Worm (Caenorhabditis elegans) whole organism, L1 larva: ENCODE results near the gene C49C3.20.
A peak's percentile ranks its signal among the peaks of the same experiment; 100 is the strongest.

Experiments used
- C04F5.9 ChIP-seq: sonication (generic microtip); optimal IDR thresholded peaks from 2 replicates; lab custom pipeline; 2016; ENCODE audit warnings: missing genetic modification characterization, missing compliant biosample characterization
- F16B12.6 ChIP-seq: fragments of 150-350 bp; optimal IDR thresholded peaks from 2 replicates; lab custom pipeline; 2014; ENCODE audit warnings: missing biosample characterization, missing genetic modification characterization
- aly-2 ChIP-seq: fragments of 150-350 bp; optimal IDR thresholded peaks from 2 replicates; lab custom pipeline; 2014; ENCODE audit warnings: missing biosample characterization, missing genetic modification characterization
- ceh-8 ChIP-seq: fragments of 200-800 bp; sonication (Bioruptor generic); optimal IDR thresholded peaks from 2 replicates; lab custom pipeline; 2018; ENCODE audit warnings: mild to moderate bottlenecking, missing genetic modification characterization, moderate library complexity, missing compliant biosample characterization
- ceh-90 ChIP-seq: sonication (generic microtip); optimal IDR thresholded peaks from 2 replicates; lab custom pipeline; 2016; ENCODE audit warnings: missing genetic modification characterization, missing compliant biosample characterization
- efl-1 ChIP-seq, 4 experiments: fragments of 150-350 bp; optimal IDR thresholded peaks in 3 of 4; peaks in 1 of 4; 1 replicate in 1 of 4; 2 replicates in 3 of 4; lab custom pipeline; 2014; ENCODE audit warnings: missing biosample characterization in 2 of 4, missing genetic modification characterization in 2 of 4, missing genetic modification reagents in 2 of 4
- efl-3 ChIP-seq: fragments of 200-800 bp; sonication (Bioruptor generic); optimal IDR thresholded peaks from 2 replicates; lab custom pipeline; 2018; ENCODE audit warnings: mild to moderate bottlenecking, missing genetic modification characterization, missing compliant biosample characterization
- egl-13 ChIP-seq: sonication (generic microtip); optimal IDR thresholded peaks from 2 replicates; lab custom pipeline; 2016; ENCODE audit warnings: missing genotype, missing genetic modification reagents, missing genetic modification characterization, missing compliant biosample characterization
- egl-27 ChIP-seq, 2 experiments: fragments of 150-350 bp in 1 of 2; sonication (generic microtip); optimal IDR thresholded peaks; 3 replicates each; lab custom pipeline; 2017 to 2018; ENCODE audit warnings: missing biosample characterization in 2 of 2, missing genetic modification characterization in 2 of 2, missing genetic modification reagents in 2 of 2
- elt-2 ChIP-seq: sonication (generic microtip); optimal IDR thresholded peaks from 2 replicates; lab custom pipeline; 2016; ENCODE audit warnings: missing genetic modification characterization, mild to moderate bottlenecking, inconsistent platforms, missing compliant biosample characterization, missing genetic modification reagents
- fkh-8 ChIP-seq: sonication (generic microtip); optimal IDR thresholded peaks from 2 replicates; lab custom pipeline; 2016; ENCODE audit warnings: mild to moderate bottlenecking, missing genetic modification characterization, missing compliant biosample characterization
- fos-1 ChIP-seq: fragments of 150-350 bp; optimal IDR thresholded peaks from 2 replicates; lab custom pipeline; 2014; ENCODE audit warnings: missing biosample characterization, missing genetic modification characterization
- grh-1 ChIP-seq: fragments of 200-800 bp; sonication (Bioruptor generic); IDR thresholded peaks from 2 replicates; pipeline ENCODE4 v1.3.6; 2022; ENCODE audit warnings: missing genetic modification reagents, missing genetic modification characterization, missing compliant biosample characterization
- hpl-2 ChIP-seq: fragments of 150-350 bp; optimal IDR thresholded peaks from 2 replicates; lab custom pipeline; 2014; ENCODE audit warnings: missing biosample characterization, missing genetic modification reagents, missing genetic modification characterization
- isw-1 ChIP-seq: fragments of 200-800 bp; sonication (Bioruptor generic); IDR thresholded peaks from 2 replicates; pipeline ENCODE4 v1.3.6; 2022; ENCODE audit warnings: missing genetic modification characterization, missing compliant biosample characterization
- lin-14 ChIP-seq: fragments of 200-800 bp; sonication (Bioruptor generic); optimal IDR thresholded peaks from 2 replicates; lab custom pipeline; 2018; ENCODE audit warnings: mild to moderate bottlenecking, missing genetic modification characterization, moderate library complexity, missing compliant biosample characterization
- lin-35 ChIP-seq, 2 experiments: fragments of 150-350 bp; optimal IDR thresholded peaks; 2 replicates each; lab custom pipeline; 2014; ENCODE audit warnings: missing biosample characterization in 2 of 2, missing genetic modification characterization in 2 of 2, missing genetic modification reagents in 2 of 2
- lin-39 ChIP-seq: fragments of 150-350 bp; optimal IDR thresholded peaks from 2 replicates; lab custom pipeline; 2014; ENCODE audit warnings: missing biosample characterization, missing genetic modification reagents, missing genetic modification characterization
- lsy-2 ChIP-seq, 2 experiments: fragments of 150-350 bp; optimal IDR thresholded peaks; 2 replicates each; lab custom pipeline; 2014; ENCODE audit warnings: missing biosample characterization in 2 of 2, missing genetic modification characterization in 2 of 2
- mdl-1 ChIP-seq, 2 experiments: fragments of 150-350 bp; optimal IDR thresholded peaks; 2 replicates each; lab custom pipeline; 2014 to 2017; ENCODE audit warnings: missing biosample characterization in 2 of 2, missing genetic modification characterization in 2 of 2, inconsistent platforms in 1 of 2
- mef-2 ChIP-seq: fragments of 150-350 bp; optimal IDR thresholded peaks from 2 replicates; lab custom pipeline; 2014; ENCODE audit warnings: missing biosample characterization, missing genetic modification characterization
- nhr-12 ChIP-seq: sonication (generic microtip); optimal IDR thresholded peaks from 2 replicates; lab custom pipeline; 2017; ENCODE audit warnings: missing biosample characterization, missing genetic modification characterization
- nhr-19 ChIP-seq: fragments of 200-800 bp; sonication (Bioruptor generic); conservative IDR thresholded peaks from 2 replicates; pipeline ENCODE4 v1.3.6; 2022; ENCODE audit warnings: missing genetic modification characterization, missing compliant biosample characterization
- nhr-47 ChIP-seq: sonication (generic microtip); optimal IDR thresholded peaks from 2 replicates; lab custom pipeline; 2016; ENCODE audit warnings: mild to moderate bottlenecking, missing genetic modification characterization, moderate library complexity, missing compliant biosample characterization
- nhr-71 ChIP-seq: sonication (generic microtip); optimal IDR thresholded peaks from 2 replicates; lab custom pipeline; 2016; ENCODE audit warnings: mild to moderate bottlenecking, missing genetic modification characterization, moderate library complexity, missing compliant biosample characterization
- nhr-76 ChIP-seq: sonication (generic microtip); optimal IDR thresholded peaks from 2 replicates; lab custom pipeline; 2017; ENCODE audit warnings: missing biosample characterization, missing genetic modification characterization
- nhr-77 ChIP-seq: fragments of 150-350 bp; optimal IDR thresholded peaks from 2 replicates; lab custom pipeline; 2014; ENCODE audit warnings: missing biosample characterization, missing genetic modification characterization
- rnt-1 ChIP-seq: sonication (generic microtip); optimal IDR thresholded peaks from 2 replicates; lab custom pipeline; 2016; ENCODE audit warnings: mild to moderate bottlenecking, missing genetic modification characterization, moderate library complexity, missing compliant biosample characterization
- skn-1 ChIP-seq: fragments of 150-350 bp; optimal IDR thresholded peaks from 2 replicates; lab custom pipeline; 2014; ENCODE audit warnings: missing biosample characterization, missing genetic modification characterization
- snpc-4 ChIP-seq: fragments of 150-350 bp; optimal IDR thresholded peaks from 2 replicates; lab custom pipeline; 2014; ENCODE audit warnings: missing biosample characterization, missing genetic modification characterization
- sox-4 ChIP-seq: sonication (generic microtip); optimal IDR thresholded peaks from 2 replicates; lab custom pipeline; 2016; ENCODE audit warnings: missing genetic modification characterization, missing compliant biosample characterization
- sup-37 ChIP-seq: fragments of 200-800 bp; sonication (Bioruptor generic); optimal IDR thresholded peaks from 2 replicates; lab custom pipeline; 2018; ENCODE audit warnings: mild to moderate bottlenecking, missing genetic modification characterization, missing compliant biosample characterization
- tbx-2 ChIP-seq: sonication (generic microtip); optimal IDR thresholded peaks from 2 replicates; lab custom pipeline; 2016; ENCODE audit warnings: missing genetic modification characterization, missing compliant biosample characterization
- tlp-1 ChIP-seq: fragments of 150-350 bp; optimal IDR thresholded peaks from 2 replicates; lab custom pipeline; 2014; ENCODE audit warnings: missing biosample characterization, missing genetic modification characterization
- unc-30 ChIP-seq: sonication (generic microtip); optimal IDR thresholded peaks from 2 replicates; lab custom pipeline; 2017; ENCODE audit warnings: missing biosample characterization, missing genetic modification characterization
- unc-86 ChIP-seq: sonication (generic microtip); optimal IDR thresholded peaks from 2 replicates; lab custom pipeline; 2016; ENCODE audit warnings: missing genetic modification characterization, missing compliant biosample characterization
- unc-98 ChIP-seq: fragments of 200-800 bp; sonication (Bioruptor generic); IDR thresholded peaks from 2 replicates; pipeline ENCODE4 v1.3.6; 2022; ENCODE audit warnings: missing genetic modification characterization, missing compliant biosample characterization
- vab-15 ChIP-seq: sonication (generic microtip); optimal IDR thresholded peaks from 2 replicates; lab custom pipeline; 2017; ENCODE audit warnings: missing genotype, mild to moderate bottlenecking, missing genetic modification characterization, missing compliant biosample characterization
- xbp-1 ChIP-seq: sonication (generic microtip); optimal IDR thresholded peaks from 2 replicates; lab custom pipeline; 2016; ENCODE audit warnings: missing genetic modification characterization, missing compliant biosample characterization

C49C3.20 gene

DNA sequence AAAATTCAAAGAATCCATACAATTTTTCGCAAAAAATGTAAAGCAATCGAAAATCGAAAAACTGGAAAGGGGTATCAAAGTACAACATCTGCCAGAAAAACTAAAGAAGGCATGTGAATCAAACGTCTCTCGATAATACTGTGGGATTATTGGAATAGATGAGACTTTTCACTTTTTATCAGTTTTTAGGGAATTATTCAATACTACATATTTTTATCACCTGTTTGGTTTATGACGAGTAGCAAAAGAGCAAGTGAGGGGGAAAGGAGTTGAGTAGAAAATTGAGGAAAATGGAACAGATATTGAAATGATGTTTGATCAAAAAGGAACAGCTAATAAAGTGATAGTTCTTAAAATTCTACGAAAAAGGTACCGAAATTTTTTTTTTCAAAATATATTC, 23.2 kb downstream of the C49C3.20 start:
- no peak for TF ChIP-seq nhr-19 (GFP tag; lab: Robert Waterston, UW)
- TF ChIP-seq rnt-1 (tag; lab: Kevin White, UChicago) = no peak
- TF ChIP-seq ceh-8 (GFP tag; lab: Kevin White, UChicago) = no peak
- TF ChIP-seq F16B12.6 (tag; lab: Kevin White, UChicago) = no peak
- peak; percentile 41 for TF ChIP-seq elt-2 (tag; lab: Kevin White, UChicago)

DNA sequence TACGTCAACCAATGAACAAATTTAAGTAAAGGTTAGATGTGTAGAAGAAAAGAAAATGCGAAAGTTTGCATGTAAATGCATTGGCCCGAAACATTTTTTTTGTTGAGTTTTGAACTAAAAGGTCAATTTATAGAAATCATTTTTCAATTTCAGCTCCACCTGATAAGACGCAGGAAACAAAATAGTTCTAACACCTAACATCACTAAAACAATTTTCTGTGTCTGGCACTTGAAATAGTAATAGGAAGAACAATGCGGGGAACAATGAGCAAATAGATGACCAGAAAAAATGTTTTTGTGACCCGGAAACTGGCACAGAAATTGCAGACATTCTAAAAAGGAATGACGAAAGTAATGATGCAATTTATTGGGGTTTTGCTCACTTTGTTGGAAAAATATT, 23.9 kb downstream of the C49C3.20 start:
- no peak for TF ChIP-seq efl-1 (optimal IDR thresholded peaks at IDR 0.05; lab: Kevin White, UChicago)
- no peak for TF ChIP-seq efl-1 (GFP tag; optimal IDR thresholded peaks at IDR 0.05 in 1 of 2; lab: Kevin White, UChicago)
- TF ChIP-seq nhr-12 (tag; lab: Kevin White, UChicago) = no peak
- no peak for TF ChIP-seq unc-30 (tag; lab: Kevin White, UChicago)
- peak; percentile 9 for TF ChIP-seq elt-2 (tag; lab: Kevin White, UChicago)
- TF ChIP-seq sox-4 (tag; lab: Kevin White, UChicago) = no peak
- TF ChIP-seq lin-35 (GFP tag; optimal IDR thresholded peaks at IDR 0.05; lab: Kevin White, UChicago) = peak in 1 of 2 experiments; percentile 21
- no peak for TF ChIP-seq unc-98 (GFP tag; lab: Robert Waterston, UW)

DNA sequence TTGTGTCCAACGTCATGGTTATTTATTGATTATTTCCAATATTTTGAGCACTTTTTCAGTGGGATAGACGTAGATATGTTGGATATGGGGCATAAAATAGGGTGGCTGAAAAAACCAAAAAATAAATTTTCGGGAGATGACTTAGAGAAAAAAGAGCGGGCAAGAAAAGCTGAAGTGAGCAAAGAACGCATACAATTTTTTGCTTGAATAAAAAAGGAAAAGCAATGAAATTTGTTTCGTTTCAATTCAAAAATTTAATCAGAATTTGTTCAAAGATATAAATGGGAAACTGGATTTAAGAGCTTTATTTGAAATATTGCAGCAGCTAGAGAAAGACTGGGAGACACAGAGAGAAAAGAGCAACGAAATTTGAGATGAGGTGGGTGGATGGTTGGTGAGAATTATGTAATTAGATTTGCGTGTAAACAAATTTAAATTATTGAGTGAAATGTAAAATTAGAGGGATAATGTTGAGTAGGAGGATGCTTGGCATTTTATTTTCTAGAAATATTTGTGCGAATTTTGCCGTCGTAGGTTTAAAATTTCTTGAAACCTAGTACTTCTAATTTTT, 24.6 kb downstream of the C49C3.20 start, which contains the start of the genes T28F3.11 and slc-17.4:
TSS of gene T28F3.11 (minus strand) at position 51 of the 571 bp plus-strand sequence.
TSS of gene slc-17.4 (minus strand) at position 105 of the 571 bp plus-strand sequence.
- TF ChIP-seq nhr-76 (tag; lab: Kevin White, UChicago) = no peak
- TF ChIP-seq lin-14 (GFP tag; lab: Kevin White, UChicago) = peak; percentile 43
- TF ChIP-seq, all 84 proteins: peak for 1

DNA sequence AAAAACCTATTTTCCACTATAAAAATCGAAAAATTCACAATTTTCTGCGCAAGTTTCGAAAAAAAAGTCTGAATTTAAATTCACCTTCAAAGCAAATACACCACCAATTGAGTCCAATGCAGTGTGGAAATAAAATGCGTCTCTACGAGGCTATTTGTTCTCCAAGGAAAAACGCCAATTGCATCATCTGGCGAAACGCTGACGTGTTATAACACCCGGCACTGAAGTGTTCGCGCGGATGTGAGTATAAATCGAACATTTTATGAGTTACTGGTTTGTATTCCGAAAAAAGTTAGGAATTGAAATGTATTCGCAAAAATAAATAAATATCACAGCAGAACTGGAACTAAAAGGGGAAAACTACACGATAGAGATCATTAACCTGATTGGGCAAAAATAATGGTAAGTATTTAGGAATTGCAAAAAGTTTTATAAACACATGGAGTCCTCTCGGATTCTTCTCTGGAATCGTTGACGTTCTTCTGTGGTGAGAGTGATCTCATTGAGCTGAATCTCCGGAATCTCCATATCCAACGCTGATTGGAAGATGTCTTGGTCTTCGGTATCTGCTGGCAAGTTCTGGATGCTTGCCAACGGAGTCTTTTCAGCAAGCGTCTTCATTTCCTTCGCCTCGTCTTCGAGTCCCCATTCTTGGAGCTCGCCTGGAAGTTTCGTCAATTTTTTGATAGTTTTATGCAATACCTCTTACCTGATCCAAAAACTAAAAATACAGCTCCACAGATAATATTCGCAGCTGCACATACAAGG, 28.2 kb downstream of the C49C3.20 start, which contains the start of gene zipt-7.1:
TSS of gene zipt-7.1 (minus strand) at position 232 of the 768 bp plus-strand sequence.
- TF ChIP-seq xbp-1 (peak; percentile 58), ceh-8 (GFP tag; lab: Kevin White, UChicago) (no peak), efl-1 (optimal IDR thresholded peaks at IDR 0.05; lab: Kevin White, UChicago) (no peak), efl-1 (GFP tag; optimal IDR thresholded peaks at IDR 0.05 in 1 of 2; lab: Kevin White, UChicago) (peak in 1 of 2 experiments; percentile 57), lin-39 (tag; lab: Kevin White, UChicago) (no peak)

DNA sequence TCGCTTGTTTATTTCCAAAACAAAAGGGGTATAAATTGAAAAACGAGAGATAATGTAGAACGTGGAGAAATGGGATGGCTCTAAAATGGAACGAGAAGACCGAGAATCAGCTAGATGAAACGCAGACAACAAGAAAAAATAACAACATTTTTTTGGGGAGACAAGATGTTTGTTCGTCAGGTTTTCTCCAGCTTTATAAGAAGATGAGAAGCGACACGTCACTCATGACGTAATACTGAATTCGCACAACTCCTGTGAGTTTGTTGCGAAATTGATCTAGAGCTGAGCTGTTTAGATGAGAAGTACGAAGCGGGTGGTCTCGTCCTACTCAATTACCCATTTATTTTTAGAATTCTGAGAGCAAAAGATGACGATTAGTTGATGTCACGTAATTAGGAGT, 31.0 kb downstream of the C49C3.20 start:
- peak; percentile 41 for TF ChIP-seq unc-86 (tag; lab: Kevin White, UChicago)
- TF ChIP-seq lsy-2 (tag; optimal IDR thresholded peaks at IDR 0.05; lab: Kevin White, UChicago) = peak in 1 of 2 experiments; percentile 59
- TF ChIP-seq fos-1 (tag; lab: Kevin White, UChicago) = no peak
- TF ChIP-seq hpl-2 (GFP tag; lab: Kevin White, UChicago) = no peak
- TF ChIP-seq unc-30 (tag; lab: Kevin White, UChicago) = no peak
- TF ChIP-seq ceh-90 (tag; lab: Kevin White, UChicago) = no peak
- TF ChIP-seq nhr-47 = peak; percentile 42
- no peak for TF ChIP-seq snpc-4 (tag; lab: Kevin White, UChicago)
- no peak for TF ChIP-seq sup-37 (GFP tag; lab: Kevin White, UChicago)
- no peak for TF ChIP-seq vab-15 (tag; lab: Kevin White, UChicago)
- TF ChIP-seq xbp-1 = peak; percentile 53
- peak in 1 of 2 experiments; percentile 1 for TF ChIP-seq efl-1 (optimal IDR thresholded peaks at IDR 0.05; lab: Kevin White, UChicago)
- TF ChIP-seq efl-1 (GFP tag; optimal IDR thresholded peaks at IDR 0.05 in 1 of 2; lab: Kevin White, UChicago) = no peak
- peak; percentile 65 for TF ChIP-seq egl-13 (tag; lab: Kevin White, UChicago)
- peak; percentile 40 for TF ChIP-seq fkh-8 (tag; lab: Kevin White, UChicago)
- peak; percentile 76 for TF ChIP-seq lin-14 (GFP tag; lab: Kevin White, UChicago)
- peak; percentile 63 for TF ChIP-seq mef-2 (tag; lab: Kevin White, UChicago)
- no peak for TF ChIP-seq grh-1 (GFP tag; lab: Robert Waterston, UW)
- no peak for TF ChIP-seq tlp-1 (tag; lab: Kevin White, UChicago)
- no peak for TF ChIP-seq unc-98 (GFP tag; lab: Robert Waterston, UW)
- TF ChIP-seq isw-1 = no peak
- TF ChIP-seq nhr-71 (tag; lab: Kevin White, UChicago) = peak; percentile 67
- no peak for TF ChIP-seq skn-1
- TF ChIP-seq nhr-77 = no peak
- no peak for TF ChIP-seq egl-27 (tag; optimal IDR thresholded peaks at IDR 0.05; lab: Kevin White, UChicago)
- TF ChIP-seq efl-3 (GFP tag; lab: Kevin White, UChicago) = no peak
- no peak for TF ChIP-seq mdl-1 (tag; optimal IDR thresholded peaks at IDR 0.05; lab: Kevin White, UChicago)
- peak; percentile 29 for TF ChIP-seq tbx-2
- TF ChIP-seq C04F5.9 (tag; lab: Kevin White, UChicago) = no peak
- TF ChIP-seq aly-2 (tag; lab: Kevin White, UChicago) = no peak
- peak in 1 of 2 experiments; percentile 4 for TF ChIP-seq lin-35 (GFP tag; optimal IDR thresholded peaks at IDR 0.05; lab: Kevin White, UChicago)
